Worm (Caenorhabditis elegans): ENCODE data around the gene T26A5.6.

The T26A5.6 gene

ce11 chrIII:6492807-6493206 lies 42.3 kb upstream of the T26A5.6 start, which contains the start of gene srb-11:
srb-11 (minus strand) TSS chrIII:6492907.
- TF ChIP-seq ztf-11 (tag; optimal IDR thresholded peaks at IDR 0.05) (no peak), flh-1 (GFP tag; optimal IDR thresholded peaks at IDR 0.05) (no peak), unc-39 (tag; optimal IDR thresholded peaks at IDR 0.05) (no peak), cnd-1 (tag; optimal IDR thresholded peaks at IDR 0.05) (no peak), mls-2 (tag; optimal IDR thresholded peaks at IDR 0.05) (no peak), hlh-1 (tag; optimal IDR thresholded peaks at IDR 0.05) (no peak)

ce11 chrIII:6490989-6491388 lies 40.5 kb upstream of the T26A5.6 start:
- TF ChIP-seq flh-1 (GFP tag; optimal IDR thresholded peaks at IDR 0.05) = no peak
- TF ChIP-seq nhr-76 (tag; optimal IDR thresholded peaks at IDR 0.05) = no peak
- no peak for TF ChIP-seq sptf-1 (tag; optimal IDR thresholded peaks at IDR 0.05)
- TF ChIP-seq pha-4 (tag; optimal IDR thresholded peaks at IDR 0.05) = no peak
- TF ChIP-seq unc-120 (tag; optimal IDR thresholded peaks at IDR 0.05; ENCODE audit: poor library complexity, severe bottlenecking) = no peak
- TF ChIP-seq mab-5 (tag; optimal IDR thresholded peaks at IDR 0.05) = no peak
- no peak for TF ChIP-seq ztf-11 (tag; optimal IDR thresholded peaks at IDR 0.05)
- no peak for TF ChIP-seq ces-1 (GFP tag; optimal IDR thresholded peaks at IDR 0.05)
- TF ChIP-seq zip-8 (tag; optimal IDR thresholded peaks at IDR 0.05) = no peak
- TF ChIP-seq snpc-4 (tag; optimal IDR thresholded peaks at IDR 0.05) = no peak
- TF ChIP-seq ceh-83 (GFP tag; optimal IDR thresholded peaks at IDR 0.05) = no peak
- no peak for TF ChIP-seq nhr-28 (tag; optimal IDR thresholded peaks at IDR 0.05)

DNA sequence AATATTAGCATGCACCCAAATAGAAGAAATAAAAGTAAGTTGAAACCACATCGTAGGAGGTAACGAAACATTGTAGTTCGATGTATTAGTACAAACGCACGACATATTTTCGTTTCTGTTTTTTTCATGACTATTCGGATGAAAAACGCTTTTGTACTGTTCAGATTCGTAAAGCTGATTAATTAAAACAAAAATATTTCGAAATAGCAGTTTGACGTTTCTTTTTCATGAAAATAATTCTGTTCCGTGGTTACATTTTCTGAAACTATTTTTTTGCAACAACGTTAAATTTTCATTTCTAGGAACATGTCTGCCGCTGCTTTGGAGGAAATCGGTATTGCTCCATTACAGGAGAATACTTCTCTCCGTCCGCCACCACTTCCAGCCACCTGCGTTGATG lies 39.0 kb upstream of the T26A5.6 start, which contains the start of gene rpt-3:
Gene rpt-3 (plus strand): TSS at position 301 of the 400 bp plus-strand sequence.
- TF ChIP-seq unc-120 (tag; optimal IDR thresholded peaks at IDR 0.05; ENCODE audit: poor library complexity, severe bottlenecking) = no peak
- TF ChIP-seq ham-2 (GFP tag; optimal IDR thresholded peaks at IDR 0.05) = no peak
- no peak for TF ChIP-seq blmp-1 (tag; optimal IDR thresholded peaks at IDR 0.05)
- no peak for TF ChIP-seq unc-39 (tag; optimal IDR thresholded peaks at IDR 0.05)
- TF ChIP-seq ztf-11 (tag; optimal IDR thresholded peaks at IDR 0.05) = no peak
- TF ChIP-seq mab-5 (tag; optimal IDR thresholded peaks at IDR 0.05) = no peak
- no peak for TF ChIP-seq bed-3 (GFP tag; optimal IDR thresholded peaks at IDR 0.05)
- TF ChIP-seq nhr-28 (tag; optimal IDR thresholded peaks at IDR 0.05) = no peak
- TF ChIP-seq M03D4.4 (tag; optimal IDR thresholded peaks at IDR 0.05) = no peak
- no peak for TF ChIP-seq hlh-1 (tag; optimal IDR thresholded peaks at IDR 0.05)

ce11 chrIII:6488916-6489315 lies 38.4 kb upstream of the T26A5.6 start:
- TF ChIP-seq nhr-12 (tag; optimal IDR thresholded peaks at IDR 0.05) (no peak), snpc-4 (tag; optimal IDR thresholded peaks at IDR 0.05) (no peak), ceh-43 (GFP tag; optimal IDR thresholded peaks at IDR 0.05) (peak; percentile 62), hlh-1 (tag; optimal IDR thresholded peaks at IDR 0.05) (no peak), lsy-2 (tag; optimal IDR thresholded peaks at IDR 0.05) (peak; percentile 30), nhr-237 (tag; optimal IDR thresholded peaks at IDR 0.05) (peak; percentile 2), ces-1 (GFP tag; optimal IDR thresholded peaks at IDR 0.05) (peak; percentile 37), mep-1 (tag; optimal IDR thresholded peaks at IDR 0.05) (peak; percentile 39)

DNA sequence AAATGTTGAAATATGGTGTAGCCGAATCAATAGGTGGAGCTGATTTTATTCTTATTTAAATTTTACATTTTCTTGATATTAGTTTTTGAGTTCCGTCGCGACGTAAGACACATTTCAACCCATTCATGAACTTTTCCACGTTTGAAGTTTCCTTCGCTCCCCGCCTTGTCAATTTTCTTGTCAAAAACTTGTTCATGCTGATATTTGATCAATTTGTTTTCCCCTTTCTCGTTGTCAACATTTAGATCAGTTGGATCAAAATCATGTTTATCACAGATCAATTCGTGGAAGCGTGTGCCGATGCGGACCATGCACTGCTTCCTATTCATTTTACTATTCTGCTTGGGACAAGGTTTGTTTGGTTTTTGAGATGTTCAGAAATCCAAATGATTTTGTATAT lies 32.4 kb upstream of the T26A5.6 start, which contains the start of gene chtb-2:
Gene chtb-2 (plus strand): TSS at position 301 of the 400 bp plus-strand sequence.
- TF ChIP-seq unc-62 (GFP tag; optimal IDR thresholded peaks at IDR 0.05) = no peak
- no peak for TF ChIP-seq blmp-1 (tag; optimal IDR thresholded peaks at IDR 0.05)
- no peak for TF ChIP-seq M03D4.4 (tag; optimal IDR thresholded peaks at IDR 0.05)
- no peak for TF ChIP-seq sem-2 (GFP tag; optimal IDR thresholded peaks at IDR 0.05)
- TF ChIP-seq elt-1 (tag; optimal IDR thresholded peaks at IDR 0.05; ENCODE audit: borderline replicate concordance, insufficient read depth) = no peak
- no peak for TF ChIP-seq ceh-43 (GFP tag; optimal IDR thresholded peaks at IDR 0.05)
- TF ChIP-seq nhr-76 (tag; optimal IDR thresholded peaks at IDR 0.05) = no peak
- no peak for TF ChIP-seq mls-2 (tag; optimal IDR thresholded peaks at IDR 0.05)
- TF ChIP-seq nhr-12 (tag; optimal IDR thresholded peaks at IDR 0.05) = no peak
- TF ChIP-seq mab-5 (tag; optimal IDR thresholded peaks at IDR 0.05) = no peak
- no peak for TF ChIP-seq elt-3 (tag; optimal IDR thresholded peaks at IDR 0.05)
- no peak for TF ChIP-seq lin-13 (tag; optimal IDR thresholded peaks at IDR 0.05)
- TF ChIP-seq lin-32 (GFP tag; optimal IDR thresholded peaks at IDR 0.05) = no peak
- TF ChIP-seq tbx-8 (GFP tag; optimal IDR thresholded peaks at IDR 0.05) = no peak
- no peak for TF ChIP-seq ceh-39 (tag; optimal IDR thresholded peaks at IDR 0.05)
- TF ChIP-seq ham-2 (GFP tag; optimal IDR thresholded peaks at IDR 0.05) = no peak

Measured in whole organism, mixed stage, embryonic.